Worm (Caenorhabditis elegans) whole organism, young adult: ENCODE measurements around the gene dmd-7.

Experiments used
- F33H1.4 ChIP-seq: fragments of 200-800 bp; sonication (Bioruptor generic); IDR thresholded peaks from 2 replicates; pipeline ENCODE4 v1.3.6; 2022; ENCODE audit warnings: missing genetic modification reagents, missing genetic modification characterization, missing compliant biosample characterization
- attf-3 ChIP-seq: fragments of 200-800 bp; sonication (Bioruptor generic); conservative IDR thresholded peaks from 2 replicates; pipeline ENCODE4 v1.3.6; 2022; ENCODE audit warnings: missing genetic modification reagents, missing genetic modification characterization, missing compliant biosample characterization
- ceh-100 ChIP-seq: fragments of 200-800 bp; sonication (Bioruptor generic); IDR thresholded peaks from 2 replicates; pipeline ENCODE4 v1.3.6; 2022; ENCODE audit warnings: missing genetic modification reagents, missing genetic modification characterization, missing compliant biosample characterization
- ceh-91 ChIP-seq: fragments of 200-800 bp; sonication (Bioruptor generic); IDR thresholded peaks from 2 replicates; pipeline ENCODE4 v1.3.6; 2022; ENCODE audit warnings: missing genetic modification reagents, missing genetic modification characterization, missing compliant biosample characterization
- hsf-1 ChIP-seq: fragments of 200-800 bp; sonication (Bioruptor generic); IDR thresholded peaks from 2 replicates; pipeline ENCODE4 v1.3.6; 2022; ENCODE audit warnings: missing genetic modification reagents, missing genetic modification characterization, missing compliant biosample characterization
- lin-35 ChIP-seq, 3 experiments: fragments of 150-350 bp in 2 of 3; sonication (generic microtip) in 1 of 3; optimal IDR thresholded peaks; 2 replicates each; lab custom pipeline; 2014 to 2018; ENCODE audit warnings: missing biosample characterization in 3 of 3, missing genetic modification characterization in 3 of 3, missing genetic modification reagents in 3 of 3
- lsl-1 ChIP-seq: fragments of 200-800 bp; sonication (Bioruptor generic); optimal IDR thresholded peaks from 2 replicates; lab custom pipeline; 2018; ENCODE audit warnings: mild to moderate bottlenecking, missing genetic modification characterization, moderate library complexity, missing compliant biosample characterization
- nfya-1 ChIP-seq: sonication (generic microtip); optimal IDR thresholded peaks from 2 replicates; lab custom pipeline; 2017; ENCODE audit warnings: antibody characterized with exemption, missing compliant biosample characterization, missing genetic modification characterization, borderline replicate concordance; ENCODE audit not compliant: insufficient read depth
- snpc-4 ChIP-seq, 5 experiments: fragments of 150-350 bp in 1 of 5; sonication (generic microtip) in 4 of 5; optimal IDR thresholded peaks; 2 replicates each; lab custom pipeline; 2014 to 2018; ENCODE audit warnings: missing genetic modification characterization in 5 of 5, missing biosample characterization in 3 of 5, antibody characterized with exemption in 2 of 5, mild to moderate bottlenecking in 2 of 5, missing compliant biosample characterization in 2 of 5, missing genotype in 2 of 5, moderate library complexity in 2 of 5, missing genetic modification reagents in 1 of 5
- unc-62 ChIP-seq: fragments of 150-350 bp; optimal IDR thresholded peaks from 2 replicates; lab custom pipeline; 2014; ENCODE audit warnings: missing biosample characterization, missing genetic modification reagents, missing genetic modification characterization
- ztf-3 ChIP-seq: fragments of 200-800 bp; sonication (Bioruptor generic); optimal IDR thresholded peaks from 2 replicates; lab custom pipeline; 2018; ENCODE audit warnings: mild to moderate bottlenecking, missing genetic modification characterization, missing compliant biosample characterization

DNA sequence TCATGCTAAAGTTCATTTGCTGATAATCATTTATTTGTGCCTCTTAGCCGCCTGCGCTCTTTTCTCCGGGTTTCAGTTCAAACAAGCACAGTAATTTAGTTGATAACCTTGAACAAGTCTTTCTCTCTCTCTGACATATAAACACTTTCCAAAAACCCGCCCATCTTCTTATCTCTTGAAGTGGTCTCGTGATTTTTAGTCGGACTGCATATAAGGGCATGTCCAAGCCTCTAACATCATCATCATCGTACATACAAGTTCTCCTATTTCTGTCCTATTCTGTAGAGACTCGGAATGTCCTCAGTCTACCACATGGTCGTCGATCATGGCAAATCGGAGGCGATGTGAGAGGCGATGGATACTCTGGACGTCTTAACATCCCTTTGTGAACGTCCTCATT lies 29.5 kb downstream of the dmd-7 start, which contains the start of gene F31F7.1:
- TF ChIP-seq snpc-4 (GFP tag; optimal IDR thresholded peaks at IDR 0.05; lab: Kevin White, UChicago): no peak
- no peak for TF ChIP-seq snpc-4 (tag; optimal IDR thresholded peaks at IDR 0.05; lab: Kevin White, UChicago)
- TF ChIP-seq attf-3: no peak
- no peak for TF ChIP-seq nfya-1 (tag; lab: Kevin White, UChicago)
- no peak for TF ChIP-seq lsl-1 (GFP tag; lab: Kevin White, UChicago)
- no peak for TF ChIP-seq F33H1.4 (GFP tag; lab: Robert Waterston, UW)
- TF ChIP-seq ztf-3: no peak
- TF ChIP-seq hsf-1: no peak
- no peak for TF ChIP-seq lin-35 (GFP tag; optimal IDR thresholded peaks at IDR 0.05; lab: Kevin White, UChicago)
- TF ChIP-seq ceh-100 (GFP tag; lab: Robert Waterston, UW): no peak
- TF ChIP-seq unc-62 (GFP tag; lab: Kevin White, UChicago): no peak
- no peak for TF ChIP-seq ceh-91 (GFP tag; lab: Robert Waterston, UW)
